Fruit fly (Drosophila melanogaster): ENCODE results near the gene Ir8a.

Ir8a gene

DNA sequence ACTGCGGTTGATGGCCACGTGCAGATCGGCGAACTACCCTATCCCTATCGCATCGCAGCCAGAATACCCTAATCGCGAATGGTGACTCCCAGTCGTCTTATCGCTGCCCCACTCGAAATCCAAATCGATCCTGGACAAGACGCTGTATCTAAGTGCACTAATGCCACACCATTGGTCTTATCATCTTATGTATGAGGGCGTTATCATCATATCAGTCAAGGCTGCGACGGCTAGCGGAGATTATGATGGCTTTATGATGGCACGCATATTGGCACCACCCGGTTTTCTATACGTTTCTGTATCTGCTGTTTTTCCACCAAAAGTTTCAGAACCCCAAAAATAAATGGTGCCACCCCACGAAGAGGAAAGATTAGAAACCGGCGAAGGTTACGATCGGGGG, 36.2 kb downstream of the Ir8a start (continued):
- peak; percentile 20 for TF ChIP-seq cwo (GFP tag; optimal IDR thresholded peaks at IDR 0.05)
- peak; percentile 67 for TF ChIP-seq mirr (GFP tag; optimal IDR thresholded peaks at IDR 0.05)
- TF ChIP-seq grn (GFP tag; optimal IDR thresholded peaks at IDR 0.05) = peak; percentile 84
- TF ChIP-seq Hey (tag; optimal IDR thresholded peaks at IDR 0.05) = peak; percentile 0
- peak; percentile 74 for TF ChIP-seq ftz-f1 (GFP tag; optimal IDR thresholded peaks at IDR 0.05)
- TF ChIP-seq tna (GFP tag; IDR thresholded peaks at IDR 0.05; ENCODE audit: partially characterized antibody) = peak; percentile 12; the same call in 1 of the 2 replicates
- TF ChIP-seq sd (tag; optimal IDR thresholded peaks at IDR 0.05) = peak; percentile 6

DNA sequence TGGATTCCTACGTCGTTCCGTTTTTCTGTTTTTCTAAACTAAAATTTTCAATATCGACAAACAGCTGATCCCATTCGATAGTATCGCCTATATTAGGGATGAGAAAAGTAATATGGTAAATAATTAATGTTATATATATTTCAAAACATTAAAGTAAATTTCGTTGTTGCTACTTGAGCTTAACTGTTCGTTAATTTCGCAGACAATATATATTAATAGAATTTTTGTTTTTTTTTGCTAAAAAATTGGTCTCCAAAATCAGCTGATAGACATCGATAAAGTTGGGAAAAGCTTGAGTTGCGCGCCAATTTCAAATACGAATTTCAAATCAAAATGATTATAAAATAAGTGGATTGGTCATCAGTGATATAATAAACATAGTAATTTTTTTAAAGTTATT, 40.0 kb downstream of the Ir8a start, which contains the start of gene CG12118:
CG12118 (minus strand) TSS at position 53 of the 400 bp plus-strand sequence.
- TF ChIP-seq Bdp1 (GFP tag; optimal IDR thresholded peaks at IDR 0.05) (peak; percentile 43), Bgb (GFP tag; IDR thresholded peaks at IDR 0.05; ENCODE audit: partially characterized antibody) (peak; percentile 91), cwo (GFP tag; optimal IDR thresholded peaks at IDR 0.05) (peak; percentile 49), dati (GFP tag; IDR thresholded peaks at IDR 0.05) (no peak), NC2α (GFP tag; optimal IDR thresholded peaks at IDR 0.05) (no peak), CG10543 (GFP tag; optimal IDR thresholded peaks at IDR 0.05) (peak; percentile 50), CG8478 (optimal IDR thresholded peaks at IDR 0.05) (no peak), Mad (GFP tag; optimal IDR thresholded peaks at IDR 0.05) (peak; percentile 74), psq (GFP tag; optimal IDR thresholded peaks at IDR 0.05) (peak; percentile 30), CG34422 (GFP tag; IDR thresholded peaks at IDR 0.05) (peak; percentile 85), CG14441 (GFP tag; IDR thresholded peaks at IDR 0.05) (peak; percentile 78), Doc2 (GFP tag; IDR thresholded peaks at IDR 0.05) (no peak), ftz-f1 (GFP tag; optimal IDR thresholded peaks at IDR 0.05) (no peak), NC2β (GFP tag; optimal IDR thresholded peaks at IDR 0.05) (peak; percentile 46), br (optimal IDR thresholded peaks at IDR 0.05) (no peak), lmd (GFP tag; IDR thresholded peaks at IDR 0.05) (peak; percentile 68), sisA (GFP tag; IDR thresholded peaks at IDR 0.05) (peak; percentile 70), phol (tag; optimal IDR thresholded peaks at IDR 0.05) (peak; percentile 81), NK7.1 (GFP tag; optimal IDR thresholded peaks at IDR 0.05) (no peak), odd (GFP tag; optimal IDR thresholded peaks at IDR 0.05) (peak; percentile 43), CG11247 (GFP tag; IDR thresholded peaks at IDR 0.05) (peak; percentile 83), gsb (GFP tag; IDR thresholded peaks at IDR 0.05) (peak; percentile 33; the same call in 1 of the 2 replicates), ind (GFP tag; optimal IDR thresholded peaks at IDR 0.05) (peak; percentile 80), gcm (GFP tag; optimal IDR thresholded peaks at IDR 0.05) (peak; percentile 64), abd-A (tag; optimal IDR thresholded peaks at IDR 0.05) (no peak), Nf-YB (GFP tag; optimal IDR thresholded peaks at IDR 0.05) (peak; percentile 53), peb (GFP tag; IDR thresholded peaks at IDR 0.05) (peak; percentile 38; the same call in 1 of the 2 replicates), crc (GFP tag; optimal IDR thresholded peaks at IDR 0.05) (no peak), CG14710 (tag; optimal IDR thresholded peaks at IDR 0.05) (peak; percentile 88), CG6791 (GFP tag; IDR thresholded peaks at IDR 0.05; ENCODE audit: partially characterized antibody) (peak; percentile 82), CG1602 (GFP tag; optimal IDR thresholded peaks at IDR 0.05) (peak; percentile 83), jing (GFP tag; optimal IDR thresholded peaks at IDR 0.05) (no peak), cato (GFP tag; optimal IDR thresholded peaks at IDR 0.05; ENCODE audit: borderline replicate concordance) (peak; percentile 64), CG12071 (GFP tag; optimal IDR thresholded peaks at IDR 0.05) (no peak), CG33213 (GFP tag; optimal IDR thresholded peaks at IDR 0.05) (no peak), CG17612 (GFP tag; IDR thresholded peaks at IDR 0.05) (peak; percentile 65), CG16815 (GFP tag; optimal IDR thresholded peaks at IDR 0.05) (peak; percentile 55), vvl (GFP tag; IDR thresholded peaks at IDR 0.05) (peak; percentile 91), CG8765 (GFP tag; IDR thresholded peaks at IDR 0.05) (0 out of 2 replicates have a peak, but pooled peaks have one; percentile 10), maf-S (GFP tag; optimal IDR thresholded peaks at IDR 0.05) (peak; percentile 32), usp (GFP tag; optimal IDR thresholded peaks at IDR 0.05) (no peak), CG31365 (tag; optimal IDR thresholded peaks at IDR 0.05) (no peak), Deaf1 (tag; optimal IDR thresholded peaks at IDR 0.05) (peak; percentile 36), CG2678 (tag; optimal IDR thresholded peaks at IDR 0.05) (peak; percentile 81), CG31441 (GFP tag; IDR thresholded peaks at IDR 0.05) (peak; percentile 72)
